Fruit fly (Drosophila melanogaster) whole organism, pupa: Measurements from ENCODE around the gene ova.

ENCODE experiments used
- CG10348 ChIP-seq: fragments of 200-800 bp; sonication (Bioruptor generic); IDR thresholded peaks from 2 replicates; pipeline ENCODE4 v1.3.6; 2022; ENCODE audit warnings: missing biosample characterization, missing genetic modification characterization
- CG12605 ChIP-seq: fragments of 200-800 bp; sonication (Bioruptor generic); IDR thresholded peaks from 2 replicates; pipeline ENCODE4 v1.3.6; 2022; ENCODE audit warnings: missing biosample characterization, missing genetic modification characterization
- CG13204 ChIP-seq: fragments of 200-800 bp; sonication (Bioruptor generic); optimal IDR thresholded peaks from 2 replicates; lab custom pipeline; 2018; ENCODE audit warnings: missing biosample characterization, mild to moderate bottlenecking, missing genetic modification characterization, moderate library complexity
- CG14655 ChIP-seq: fragments of 200-800 bp; sonication (Bioruptor generic); optimal IDR thresholded peaks from 3 replicates; lab custom pipeline; 2017; ENCODE audit warnings: mild to moderate bottlenecking, missing biosample characterization, missing genetic modification reagents, missing genetic modification characterization
- CG15710 ChIP-seq: fragments of 200-800 bp; sonication (Bioruptor generic); optimal IDR thresholded peaks from 2 replicates; lab custom pipeline; 2018; ENCODE audit warnings: missing biosample characterization, mild to moderate bottlenecking, missing genetic modification characterization, moderate library complexity
- CG17806 ChIP-seq: fragments of 200-800 bp; sonication (Bioruptor generic); optimal IDR thresholded peaks from 2 replicates; lab custom pipeline; 2018; ENCODE audit warnings: missing biosample characterization, mild to moderate bottlenecking, missing genetic modification characterization, moderate library complexity
- CG32121 ChIP-seq: fragments of 200-800 bp; sonication (Bioruptor generic); IDR thresholded peaks from 2 replicates; pipeline ENCODE4 v1.3.6; 2022; ENCODE audit warnings: missing biosample characterization, missing genetic modification characterization
- CG34367 ChIP-seq: fragments of 200-800 bp; sonication (Bioruptor generic); optimal IDR thresholded peaks from 2 replicates; lab custom pipeline; 2018; ENCODE audit warnings: missing biosample characterization, mild to moderate bottlenecking, missing genetic modification characterization
- CG4496 ChIP-seq: fragments of 200-800 bp; sonication (Bioruptor generic); IDR thresholded peaks from 3 replicates; pipeline ENCODE4 v1.3.6; 2022; ENCODE audit warnings: missing biosample characterization, missing genetic modification characterization
- CG8301 ChIP-seq: fragments of 200-800 bp; sonication (Bioruptor generic); optimal IDR thresholded peaks from 2 replicates; lab custom pipeline; 2018; ENCODE audit warnings: missing biosample characterization, mild to moderate bottlenecking, missing genetic modification characterization
- CG9948 ChIP-seq: fragments of 200-800 bp; sonication (Bioruptor generic); optimal IDR thresholded peaks from 2 replicates; lab custom pipeline; 2018; ENCODE audit warnings: missing biosample characterization, mild to moderate bottlenecking, missing genetic modification characterization, moderate library complexity
- D1 ChIP-seq: fragments of 200-800 bp; sonication (Bioruptor generic); optimal IDR thresholded peaks from 2 replicates; lab custom pipeline; 2018; ENCODE audit warnings: missing biosample characterization, mild to moderate bottlenecking, missing genetic modification characterization, moderate library complexity
- EcR ChIP-seq: fragments of 200-800 bp; sonication (Bioruptor generic); optimal IDR thresholded peaks from 3 replicates; lab custom pipeline; 2019; ENCODE audit warnings: missing biosample characterization, missing genetic modification characterization, mild to moderate bottlenecking, moderate library complexity, missing genetic modification reagents
- Ets98B ChIP-seq: fragments of 200-800 bp; sonication (Bioruptor generic); IDR thresholded peaks from 2 replicates; pipeline ENCODE4 v1.3.6; 2022; ENCODE audit warnings: missing biosample characterization, missing genetic modification characterization
- Pif1A ChIP-seq: fragments of 200-800 bp; sonication (Bioruptor generic); optimal IDR thresholded peaks from 3 replicates; lab custom pipeline; 2016; ENCODE audit warnings: missing biosample characterization, missing genetic modification characterization
- Pif1B ChIP-seq: fragments of 200-800 bp; sonication (Bioruptor generic); optimal IDR thresholded peaks from 3 replicates; lab custom pipeline; 2016; ENCODE audit warnings: missing biosample characterization, missing genetic modification characterization
- Snoo ChIP-seq: fragments of 200-800 bp; sonication (Bioruptor generic); optimal IDR thresholded peaks from 3 replicates; lab custom pipeline; 2017; ENCODE audit warnings: missing biosample characterization, mild to moderate bottlenecking, missing genetic modification characterization, inconsistent platforms
- fd96Ca ChIP-seq: fragments of 200-800 bp; sonication (Bioruptor generic); IDR thresholded peaks from 3 replicates; pipeline ENCODE4 v1.3.6; 2022; ENCODE audit warnings: missing biosample characterization, missing genetic modification characterization
- gl ChIP-seq: fragments of 200-800 bp; sonication (Bioruptor generic); optimal IDR thresholded peaks from 2 replicates; lab custom pipeline; 2018; ENCODE audit warnings: missing biosample characterization, mild to moderate bottlenecking, missing genetic modification characterization
- rn ChIP-seq: fragments of 200-800 bp; sonication (Bioruptor generic); IDR thresholded peaks from 2 replicates; pipeline ENCODE4 v1.3.6; 2022; ENCODE audit warnings: missing biosample characterization, missing genetic modification characterization

The ova gene

dm6 chr2L:10265129-10265528 is 33.6 kb upstream of the ova start, which contains the start of gene Mob3:
Gene Mob3, plus strand, starts transcription at chr2L:10265336.
- no peak for TF ChIP-seq CG15710 (tag; lab: Kevin White, UChicago)

- TF ChIP-seq rn (no peak), CG10348 (GFP tag; lab: Robert Waterston, UW) (no peak), Snoo (tag; lab: Kevin White, UChicago) (peak; percentile 8), CG32121 (GFP tag; lab: Robert Waterston, UW) (no peak), fd96Ca (GFP tag; lab: Robert Waterston, UW) (no peak)
These were observed 32.5 kb upstream of the ova start, which contains the start of gene REPTOR-BP for dm6 chr2L:10263830-10264634. Gene REPTOR-BP, plus strand, starts transcription at chr2L:10264125.

- TF ChIP-seq Snoo (tag; lab: Kevin White, UChicago): no peak
- peak; percentile 8 for TF ChIP-seq CG15710 (tag; lab: Kevin White, UChicago)
- TF ChIP-seq fd96Ca (GFP tag; lab: Robert Waterston, UW): no peak
- TF ChIP-seq CG32121 (GFP tag; lab: Robert Waterston, UW): no peak
- no peak for TF ChIP-seq EcR (GFP tag; lab: Kevin White, UChicago)
These were observed 31.9 kb upstream of the ova start, which contains the start of gene Rsf1 for dm6 chr2L:10263343-10263744. Gene Rsf1, minus strand, starts transcription at chr2L:10263554.

dm6 chr2L:10261774-10262173 is 30.3 kb upstream of the ova start:
- TF ChIP-seq fd96Ca (GFP tag; lab: Robert Waterston, UW) (no peak), Ets98B (GFP tag; lab: Robert Waterston, UW) (no peak), CG34367 (tag; lab: Kevin White, UChicago) (no peak), CG32121 (GFP tag; lab: Robert Waterston, UW) (no peak), CG10348 (GFP tag; lab: Robert Waterston, UW) (no peak), D1 (tag; lab: Kevin White, UChicago) (no peak), CG13204 (GFP tag; lab: Kevin White, UChicago) (no peak), Pif1A (GFP tag; lab: Kevin White, UChicago) (no peak), CG9948 (no peak)

- peak; percentile 64 for TF ChIP-seq CG32121 (GFP tag; lab: Robert Waterston, UW)
- TF ChIP-seq CG12605 (GFP tag; lab: Robert Waterston, UW): peak; percentile 74; the same call in 1 of the 2 replicates
- no peak for TF ChIP-seq CG10348 (GFP tag; lab: Robert Waterston, UW)
- TF ChIP-seq CG4496 (GFP tag; lab: Robert Waterston, UW): no peak
- peak; percentile 23 for TF ChIP-seq CG15710 (tag; lab: Kevin White, UChicago)
- peak; percentile 49 for TF ChIP-seq CG17806 (tag; lab: Kevin White, UChicago)
- TF ChIP-seq Pif1B (GFP tag; lab: Kevin White, UChicago): peak; percentile 14
- no peak for TF ChIP-seq CG34367 (tag; lab: Kevin White, UChicago)
- TF ChIP-seq CG8301 (tag; lab: Kevin White, UChicago): peak; percentile 60
- TF ChIP-seq Pif1A (GFP tag; lab: Kevin White, UChicago): peak; percentile 53
- no peak for TF ChIP-seq gl (tag; lab: Kevin White, UChicago)
- no peak; the same call in 1 of the 2 replicates for TF ChIP-seq Ets98B (GFP tag; lab: Robert Waterston, UW)
- TF ChIP-seq CG9948: peak; percentile 55
- peak; percentile 16 for TF ChIP-seq Snoo (tag; lab: Kevin White, UChicago)
These were observed 29.4 kb upstream of the ova start, which contains the start of gene Pten for dm6 chr2L:10260750-10261493. Gene Pten, minus strand, starts transcription at chr2L:10261049.

- no peak for TF ChIP-seq fd96Ca (GFP tag; lab: Robert Waterston, UW)
- TF ChIP-seq Ets98B (GFP tag; lab: Robert Waterston, UW): no peak
- TF ChIP-seq EcR (GFP tag; lab: Kevin White, UChicago): no peak
- no peak for TF ChIP-seq D1 (tag; lab: Kevin White, UChicago)
- no peak for TF ChIP-seq CG8301 (tag; lab: Kevin White, UChicago)
- no peak for TF ChIP-seq CG9948
- no peak for TF ChIP-seq CG13204 (GFP tag; lab: Kevin White, UChicago)
- TF ChIP-seq CG12605 (GFP tag; lab: Robert Waterston, UW): no peak
- no peak for TF ChIP-seq CG32121 (GFP tag; lab: Robert Waterston, UW)
- no peak for TF ChIP-seq CG14655 (GFP tag; lab: Kevin White, UChicago)
- no peak for TF ChIP-seq gl (tag; lab: Kevin White, UChicago)
- no peak; the same call in 2 of the 3 replicates for TF ChIP-seq CG4496 (GFP tag; lab: Robert Waterston, UW)
- no peak for TF ChIP-seq Pif1A (GFP tag; lab: Kevin White, UChicago)
- TF ChIP-seq CG10348 (GFP tag; lab: Robert Waterston, UW): no peak
- no peak for TF ChIP-seq CG15710 (tag; lab: Kevin White, UChicago)
These were observed 28.7 kb upstream of the ova start for dm6 chr2L:10259960-10260749.
